Fruit fly (Drosophila melanogaster) whole organism, adult: ENCODE measurements around the gene CG10600.

ENCODE experiments used
- CG12768 ChIP-seq: fragments of 200-800 bp; sonication (Bioruptor generic); optimal IDR thresholded peaks from 2 replicates; lab custom pipeline; 2017; ENCODE audit warnings: missing biosample characterization, missing genetic modification characterization, mild to moderate bottlenecking, moderate library complexity, missing genetic modification reagents
- CG33017 ChIP-seq: fragments of 200-800 bp; sonication (Bioruptor generic); optimal IDR thresholded peaks from 2 replicates; lab custom pipeline; 2018; ENCODE audit warnings: missing biosample characterization, mild to moderate bottlenecking, missing genetic modification characterization, moderate library complexity
- Crg-1 ChIP-seq: fragments of 200-800 bp; sonication (Bioruptor generic); optimal IDR thresholded peaks from 2 replicates; lab custom pipeline; 2016; ENCODE audit warnings: missing biosample characterization, missing genetic modification characterization
- Mnt ChIP-seq: fragments of 200-800 bp; sonication (Bioruptor generic); optimal IDR thresholded peaks from 2 replicates; lab custom pipeline; 2016; ENCODE audit warnings: missing biosample characterization, mild to moderate bottlenecking, missing genetic modification characterization
- bab1 ChIP-seq: fragments of 200-800 bp; sonication (Bioruptor generic); optimal IDR thresholded peaks from 3 replicates; lab custom pipeline; 2019; ENCODE audit warnings: missing biosample characterization, mild to moderate bottlenecking, missing genetic modification characterization, moderate library complexity
- cnc ChIP-seq, 2 experiments: fragments of >200 bp; optimal IDR thresholded peaks; 2 replicates each; lab custom pipeline; 2017
- kay ChIP-seq: fragments of 200-800 bp; sonication (Bioruptor generic); peaks from one replicate; lab custom pipeline; 2016; ENCODE audit warnings: missing biosample characterization, missing genetic modification characterization, borderline replicate concordance
- pad ChIP-seq: fragments of 200-800 bp; sonication (Bioruptor generic); optimal IDR thresholded peaks from 3 replicates; lab custom pipeline; 2017; ENCODE audit warnings: missing biosample characterization, missing genetic modification characterization, mild to moderate bottlenecking, moderate library complexity, missing genetic modification reagents
- tj ChIP-seq: fragments of 200-800 bp; sonication (Bioruptor generic); optimal IDR thresholded peaks from 3 replicates; lab custom pipeline; 2017; ENCODE audit warnings: missing biosample characterization, mild to moderate bottlenecking, missing genetic modification characterization, moderate library complexity
- toe ChIP-seq: fragments of 200-800 bp; sonication (Bioruptor generic); optimal IDR thresholded peaks from 2 replicates; lab custom pipeline; 2016; ENCODE audit warnings: missing biosample characterization, missing genetic modification characterization

DNA sequence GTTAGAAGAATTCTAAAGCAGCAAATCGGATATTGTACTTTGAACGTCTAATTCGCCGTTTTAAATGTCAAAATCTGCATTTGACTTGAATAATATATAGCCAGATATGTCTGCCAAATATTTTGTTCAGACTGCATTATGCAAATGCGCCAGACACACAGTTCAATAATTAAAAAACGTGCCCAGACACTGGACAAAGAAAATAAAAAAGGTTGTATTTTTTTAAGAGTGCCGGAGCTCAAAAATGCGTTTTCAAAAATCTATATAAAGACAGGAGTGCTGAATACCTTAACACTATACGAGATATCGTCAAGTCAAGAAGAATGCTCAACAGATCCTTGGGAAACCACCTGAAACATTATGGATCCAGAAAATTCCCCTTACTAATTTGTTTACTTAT lies 27.1 kb downstream of the CG10600 start, which contains the start of the genes CG17325 and CG42305:
- TF ChIP-seq pad (GFP tag; lab: Kevin White, UChicago) (no peak), bab1 (GFP tag; lab: Kevin White, UChicago) (no peak), Crg-1 (GFP tag; lab: Kevin White, UChicago) (no peak), tj (GFP tag; lab: Kevin White, UChicago) (no peak), CG12768 (no peak), kay (GFP tag; lab: Kevin White, UChicago) (no peak), cnc (optimal IDR thresholded peaks at IDR 0.05; lab: Kevin White, UChicago) (no peak), CG33017 (tag; lab: Kevin White, UChicago) (no peak), Mnt (no peak), toe (GFP tag; lab: Kevin White, UChicago) (no peak)
